Worm (Caenorhabditis elegans): ENCODE results near the gene F22F7.12.
"Not testable (repeated sequence)": the region's sequence is repeated elsewhere in the genome, so short reads cannot be mapped to it uniquely, and the experiment has no call there.

F22F7.12 gene

DNA sequence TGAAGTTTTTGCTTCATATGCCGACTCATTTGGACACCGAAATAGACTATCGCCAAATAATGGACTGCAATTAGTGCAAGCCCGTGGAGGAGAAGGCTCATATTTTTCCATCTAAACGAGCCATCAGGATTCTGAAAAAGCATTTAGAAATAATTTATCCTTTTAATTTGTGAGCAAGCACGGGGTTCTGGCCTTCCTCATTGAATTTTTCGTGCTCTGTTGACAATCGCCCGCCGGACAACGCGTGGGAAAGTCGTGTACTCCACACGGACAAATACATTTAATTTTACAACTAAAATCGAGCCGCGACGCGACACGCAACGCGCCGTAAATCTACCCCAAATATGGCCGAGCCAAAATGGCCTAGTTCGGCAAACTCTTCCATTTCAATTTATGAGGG is at the start of gene F22F7.12:
F22F7.12 (minus strand) TSS at position 101 of the 400 bp plus-strand sequence.
- not testable (repeated sequence) for TF ChIP-seq elt-2, ZK546.5, mml-1 (tag; optimal IDR thresholded peaks at IDR 0.05)

DNA sequence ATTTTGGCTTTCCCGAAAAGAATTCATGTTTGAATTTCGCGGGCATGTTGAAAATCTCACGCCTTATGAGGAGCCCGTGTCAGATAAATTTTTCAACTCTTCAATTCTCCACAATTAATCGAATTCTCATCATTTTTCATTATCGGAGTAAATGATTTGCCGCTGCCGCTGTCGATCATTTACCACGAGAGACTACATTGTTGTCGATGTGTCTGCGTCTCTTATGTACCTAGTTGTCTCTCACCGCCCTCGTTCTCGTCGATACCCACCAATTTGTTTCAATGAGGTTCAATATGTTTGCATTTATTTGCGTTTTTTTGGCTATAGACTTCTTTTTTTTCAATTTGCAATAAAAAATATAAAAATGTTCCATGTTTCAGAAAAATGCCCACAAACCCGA is 47.8 kb upstream of the F22F7.12 start, which contains the start of gene nhr-13:
nhr-13 (plus strand) TSS at position 369 of the 400 bp plus-strand sequence.
- TF ChIP-seq lin-15B (tag; optimal IDR thresholded peaks at IDR 0.05) (no peak), elt-3 (tag; optimal IDR thresholded peaks at IDR 0.05) (no peak), mdl-1 (tag; optimal IDR thresholded peaks at IDR 0.05) (no peak), nfya-1 (tag; optimal IDR thresholded peaks at IDR 0.05; ENCODE audit: insufficient read depth) (peak; percentile 4), egl-27 (tag; optimal IDR thresholded peaks at IDR 0.05) (no peak), aly-2 (tag; optimal IDR thresholded peaks at IDR 0.05) (no peak), tbx-2 (tag; optimal IDR thresholded peaks at IDR 0.05) (no peak), elt-2 (tag; optimal IDR thresholded peaks at IDR 0.05) (peak; percentile 42), mml-1 (tag; optimal IDR thresholded peaks at IDR 0.05) (no peak), lsy-12 (tag; optimal IDR thresholded peaks at IDR 0.05) (no peak), skn-1 (tag; optimal IDR thresholded peaks at IDR 0.05) (peak; percentile 14), R02D3.7 (tag; optimal IDR thresholded peaks at IDR 0.05) (no peak), nhr-25 (tag; optimal IDR thresholded peaks at IDR 0.05) (no peak), jun-1 (tag; optimal IDR thresholded peaks at IDR 0.05) (no peak), fkh-2 (tag; optimal IDR thresholded peaks at IDR 0.05) (no peak), ztf-4 (tag; optimal IDR thresholded peaks at IDR 0.05) (no peak), hmg-11 (tag; optimal IDR thresholded peaks at IDR 0.05) (peak; percentile 30), pha-4 (tag; optimal IDR thresholded peaks at IDR 0.05) (peak; percentile 9), elt-1 (tag; optimal IDR thresholded peaks at IDR 0.05) (no peak)

DNA sequence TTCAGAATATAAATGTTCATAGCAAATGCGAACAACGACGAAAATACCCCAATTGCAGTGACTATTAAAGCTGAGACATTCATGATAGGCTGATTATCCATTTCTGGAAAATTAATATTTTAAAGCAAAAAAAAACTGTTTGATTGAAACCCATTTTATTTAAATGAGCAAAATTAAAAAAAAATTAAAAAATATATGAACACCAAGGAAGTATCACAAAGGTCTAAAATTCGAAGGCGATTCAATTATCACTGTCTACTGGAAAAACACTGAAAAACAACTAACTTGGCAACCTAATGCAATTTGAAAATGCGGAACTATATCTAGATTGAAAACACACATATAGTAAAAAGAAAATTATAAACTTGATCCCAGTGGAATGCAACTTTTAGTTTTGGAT is 46.8 kb upstream of the F22F7.12 start, which contains the start of gene srbc-42:
srbc-42 (minus strand) TSS at position 101 of the 400 bp plus-strand sequence.
- TF ChIP-seq nhr-43 (tag; optimal IDR thresholded peaks at IDR 0.05; ENCODE audit: poor library complexity, severe bottlenecking) (no peak), unc-62 (GFP tag; optimal IDR thresholded peaks at IDR 0.05) (no peak), nhr-76 (tag; optimal IDR thresholded peaks at IDR 0.05) (no peak), nhr-28 (tag; optimal IDR thresholded peaks at IDR 0.05) (no peak), mml-1 (tag; optimal IDR thresholded peaks at IDR 0.05) (no peak), elt-2 (tag; optimal IDR thresholded peaks at IDR 0.05) (no peak), skn-1 (tag; optimal IDR thresholded peaks at IDR 0.05) (no peak), nhr-23 (tag; optimal IDR thresholded peaks at IDR 0.05) (no peak), ztf-4 (tag; optimal IDR thresholded peaks at IDR 0.05) (no peak), lin-15B (tag; optimal IDR thresholded peaks at IDR 0.05) (no peak), nhr-237 (tag; optimal IDR thresholded peaks at IDR 0.05) (no peak), eor-1 (tag; optimal IDR thresholded peaks at IDR 0.05) (no peak), zag-1 (tag; optimal IDR thresholded peaks at IDR 0.05) (no peak), mdl-1 (tag; optimal IDR thresholded peaks at IDR 0.05) (no peak), nhr-67 (tag; optimal IDR thresholded peaks at IDR 0.05) (no peak)

DNA sequence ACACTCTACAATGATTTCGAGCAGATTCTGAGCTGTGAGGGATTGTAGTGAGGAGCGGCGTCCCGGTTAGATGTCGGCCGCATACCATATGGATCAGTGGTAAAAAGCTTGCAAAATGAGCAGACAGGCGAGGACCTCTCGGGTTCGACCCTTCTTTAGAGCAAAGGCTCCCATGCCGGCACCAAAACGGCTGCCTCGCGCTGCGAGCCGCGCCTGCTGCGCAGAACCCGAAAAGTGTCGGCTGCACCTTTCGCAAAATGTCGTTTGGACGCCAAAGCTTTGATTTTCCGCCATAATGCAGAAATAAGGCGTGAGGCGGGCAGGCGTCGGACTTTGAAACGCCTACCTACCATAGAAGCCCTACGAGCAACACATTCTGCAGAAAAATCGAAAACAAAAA is 46.1 kb upstream of the F22F7.12 start:
- no peak for TF ChIP-seq mml-1 (tag; optimal IDR thresholded peaks at IDR 0.05)
- TF ChIP-seq lsy-12 (tag; optimal IDR thresholded peaks at IDR 0.05): no peak
- TF ChIP-seq ceh-82 (tag; optimal IDR thresholded peaks at IDR 0.05): no peak

DNA sequence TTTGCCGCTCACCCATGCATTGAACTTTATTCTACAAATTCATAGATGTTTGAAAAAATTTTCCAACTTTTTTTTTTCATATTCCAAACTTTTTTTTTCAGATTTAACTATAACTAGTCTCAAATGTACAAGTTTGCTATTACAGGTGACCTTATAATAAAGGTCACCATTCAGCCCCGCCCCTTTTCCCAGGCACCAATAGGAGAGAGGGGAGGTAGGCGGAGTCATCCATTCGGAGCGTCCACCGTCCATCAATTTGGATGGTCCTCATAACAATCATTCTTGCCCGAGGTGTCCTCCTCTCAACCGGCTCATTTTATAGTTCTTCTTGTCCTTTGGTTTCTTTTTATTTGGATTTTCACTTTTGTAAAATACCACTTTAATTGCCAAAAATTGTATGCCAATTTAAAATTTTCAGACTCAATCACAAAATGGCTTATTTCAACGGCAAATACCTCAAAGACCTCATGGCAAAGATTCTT is 43.6 kb upstream of the F22F7.12 start, which contains the start of gene Y5H2B.3:
Y5H2B.3 (plus strand) TSS at position 432 of the 482 bp plus-strand sequence.
- no peak for TF ChIP-seq nhr-11 (tag; optimal IDR thresholded peaks at IDR 0.05)
- TF ChIP-seq nfya-1 (tag; optimal IDR thresholded peaks at IDR 0.05; ENCODE audit: insufficient read depth): peak; percentile 68

DNA sequence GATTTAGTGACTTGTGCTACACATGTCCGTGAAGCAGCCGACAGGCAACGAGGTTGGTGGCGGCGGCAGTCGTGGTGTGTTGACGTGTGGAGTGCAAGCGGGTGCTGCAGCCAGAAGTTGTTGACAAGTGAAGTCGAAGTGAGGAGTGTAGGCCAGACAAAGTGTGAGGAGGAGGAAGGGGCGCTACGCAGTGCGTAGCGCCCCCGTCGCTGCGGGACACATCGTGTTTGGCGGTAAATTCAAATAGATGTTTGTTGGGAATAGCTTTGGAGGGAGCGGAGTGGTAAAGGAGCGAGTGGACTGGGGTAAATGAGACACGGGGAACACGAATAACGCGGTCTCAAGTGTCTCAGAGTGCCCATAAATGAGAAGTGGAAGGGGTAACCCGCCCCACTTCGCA is 41.2 kb upstream of the F22F7.12 start:
- TF ChIP-seq pqm-1 (tag; optimal IDR thresholded peaks at IDR 0.05) (no peak), zag-1 (tag; optimal IDR thresholded peaks at IDR 0.05) (no peak), nhr-237 (tag; optimal IDR thresholded peaks at IDR 0.05) (no peak), ztf-11 (tag; optimal IDR thresholded peaks at IDR 0.05) (no peak), ztf-4 (tag; optimal IDR thresholded peaks at IDR 0.05) (no peak)
